Worm (Caenorhabditis elegans) whole organism, L4 larva: ENCODE data around the gene fbxb-82.

Experiments
- D1046.2 ChIP-seq: fragments of 200-800 bp; sonication (Bioruptor generic); IDR thresholded peaks from 2 replicates; pipeline ENCODE4 v1.3.6; 2022; ENCODE audit warnings: missing genetic modification characterization, missing compliant biosample characterization
- F37D6.2 ChIP-seq: sonication (generic microtip); optimal IDR thresholded peaks from 2 replicates; lab custom pipeline; 2016; ENCODE audit warnings: mild to moderate bottlenecking, missing genetic modification characterization, missing compliant biosample characterization
- R02D3.7 ChIP-seq: fragments of 150-350 bp; sonication (generic microtip); optimal IDR thresholded peaks from 3 replicates; lab custom pipeline; 2014; ENCODE audit warnings: missing biosample characterization, missing genetic modification characterization
- T20F7.1 ChIP-seq: fragments of 200-800 bp; sonication (Bioruptor generic); optimal IDR thresholded peaks from 2 replicates; lab custom pipeline; 2018; ENCODE audit warnings: mild to moderate bottlenecking, missing genetic modification characterization, missing compliant biosample characterization
- T26A8.4 ChIP-seq: fragments of 200-800 bp; sonication (Bioruptor generic); IDR thresholded peaks from 2 replicates; pipeline ENCODE4 v1.3.6; 2022; ENCODE audit warnings: missing genetic modification characterization, missing compliant biosample characterization
- Y105C5A.15 ChIP-seq: fragments of 200-800 bp; sonication (Bioruptor generic); IDR thresholded peaks from 2 replicates; pipeline ENCODE4 v1.3.6; 2022; ENCODE audit warnings: missing genetic modification characterization, missing compliant biosample characterization
- Y5F2A.4 ChIP-seq: fragments of 200-800 bp; sonication (Bioruptor generic); optimal IDR thresholded peaks from 2 replicates; lab custom pipeline; 2018; ENCODE audit warnings: mild to moderate bottlenecking, missing genetic modification characterization, missing compliant biosample characterization
- aha-1 ChIP-seq: fragments of 150-350 bp; peaks from one replicate; lab custom pipeline; 2014; ENCODE audit warnings: missing biosample characterization, missing genetic modification characterization
- attf-4 ChIP-seq: sonication (generic microtip); optimal IDR thresholded peaks from 3 replicates; lab custom pipeline; 2017; ENCODE audit warnings: missing biosample characterization, missing genetic modification characterization
- ceh-32 ChIP-seq: sonication (generic microtip); optimal IDR thresholded peaks from 2 replicates; lab custom pipeline; 2016; ENCODE audit warnings: mild to moderate bottlenecking, missing genetic modification characterization, missing compliant biosample characterization; ENCODE audit not compliant: poor library complexity
- ceh-44 ChIP-seq: fragments of 200-800 bp; sonication (Bioruptor generic); IDR thresholded peaks from 2 replicates; pipeline ENCODE4 v1.3.6; 2022; ENCODE audit warnings: missing genetic modification reagents, missing genetic modification characterization, missing compliant biosample characterization
- ceh-62 ChIP-seq: sonication (generic microtip); optimal IDR thresholded peaks from 2 replicates; lab custom pipeline; 2017; ENCODE audit warnings: missing biosample characterization, missing genetic modification characterization
- cey-2 ChIP-seq: sonication (generic microtip); optimal IDR thresholded peaks from 3 replicates; lab custom pipeline; 2017; ENCODE audit warnings: missing genetic modification characterization, mild to moderate bottlenecking, missing compliant biosample characterization, antibody characterized with exemption, borderline replicate concordance; ENCODE audit not compliant: insufficient read depth
- daf-12 ChIP-seq: fragments of 150-350 bp; optimal IDR thresholded peaks from 2 replicates; lab custom pipeline; 2014; ENCODE audit warnings: missing biosample characterization, missing genetic modification reagents, missing genetic modification characterization
- daf-16 ChIP-seq, 3 experiments: sonication (generic microtip); optimal IDR thresholded peaks; 2 replicates each; lab custom pipeline; 2016 to 2017; ENCODE audit warnings: missing genetic modification characterization in 3 of 3, missing genetic modification reagents in 3 of 3, mild to moderate bottlenecking in 2 of 3, missing compliant biosample characterization in 2 of 3, missing biosample characterization in 1 of 3, moderate library complexity in 1 of 3
- dmd-6 ChIP-seq: fragments of 200-800 bp; sonication (Bioruptor generic); IDR thresholded peaks from 2 replicates; pipeline ENCODE4 v1.3.6; 2022; ENCODE audit warnings: missing genetic modification reagents, missing genetic modification characterization, missing compliant biosample characterization
- dve-1 ChIP-seq: sonication (generic microtip); optimal IDR thresholded peaks from 2 replicates; lab custom pipeline; 2017; ENCODE audit warnings: antibody characterized with exemption, mild to moderate bottlenecking, missing genetic modification characterization, missing compliant biosample characterization; ENCODE audit not compliant: insufficient read depth
- egl-43 ChIP-seq: fragments of 200-800 bp; sonication (Bioruptor generic); IDR thresholded peaks from 2 replicates; pipeline ENCODE4 v1.3.6; 2022; ENCODE audit warnings: missing genetic modification reagents, missing genetic modification characterization, missing compliant biosample characterization
- hlh-11 ChIP-seq: fragments of 200-800 bp; sonication (Bioruptor generic); optimal IDR thresholded peaks from 2 replicates; lab custom pipeline; 2018; ENCODE audit warnings: mild to moderate bottlenecking, missing genetic modification characterization, missing compliant biosample characterization
- hlh-30 ChIP-seq: sonication (generic microtip); optimal IDR thresholded peaks from 2 replicates; lab custom pipeline; 2017; ENCODE audit warnings: antibody characterized with exemption, mild to moderate bottlenecking, missing genetic modification characterization, missing compliant biosample characterization; ENCODE audit not compliant: insufficient read depth
- lim-7 ChIP-seq: fragments of 200-800 bp; sonication (Bioruptor generic); IDR thresholded peaks from 2 replicates; pipeline ENCODE4 v1.3.6; 2022; ENCODE audit warnings: missing genetic modification characterization, missing compliant biosample characterization
- lsy-2 ChIP-seq, 2 experiments: fragments of 150-350 bp in 1 of 2; sonication (generic microtip) in 1 of 2; optimal IDR thresholded peaks; 2 replicates each; lab custom pipeline; 2014 to 2017; ENCODE audit warnings: missing biosample characterization in 2 of 2, missing genetic modification characterization in 2 of 2
- madf-5 ChIP-seq, 2 experiments: fragments of 200-800 bp; sonication (Bioruptor generic); IDR thresholded peaks; 2 replicates each; pipeline ENCODE4 v1.3.6; 2022; ENCODE audit warnings: missing compliant biosample characterization in 2 of 2, missing genetic modification characterization in 2 of 2
- nhr-28 ChIP-seq: fragments of 150-350 bp; optimal IDR thresholded peaks from 2 replicates; lab custom pipeline; 2014; ENCODE audit warnings: missing biosample characterization, missing genetic modification characterization
- nhr-48 ChIP-seq: sonication (generic microtip); optimal IDR thresholded peaks from 2 replicates; lab custom pipeline; 2016; ENCODE audit warnings: mild to moderate bottlenecking, missing genetic modification characterization, missing compliant biosample characterization
- nhr-76 ChIP-seq: fragments of 150-350 bp; optimal IDR thresholded peaks from 2 replicates; lab custom pipeline; 2014; ENCODE audit warnings: missing biosample characterization, missing genetic modification characterization
- pha-4 ChIP-seq, 2 experiments: fragments of 150-350 bp in 1 of 2; fragments of 200-800 bp in 1 of 2; sonication (Bioruptor generic) in 1 of 2; IDR thresholded peaks in 1 of 2; optimal IDR thresholded peaks in 1 of 2; 2 replicates each; pipeline versions ENCODE4 v1.3.6 to Lab custom; 2014 to 2022; ENCODE audit warnings: missing genetic modification characterization in 2 of 2, missing genetic modification reagents in 2 of 2, missing biosample characterization in 1 of 2, missing compliant biosample characterization in 1 of 2
- pqm-1 ChIP-seq: sonication (generic microtip); optimal IDR thresholded peaks from 2 replicates; lab custom pipeline; 2017; ENCODE audit warnings: missing biosample characterization, missing genetic modification characterization
- saeg-2 ChIP-seq: fragments of 200-800 bp; sonication (Bioruptor generic); IDR thresholded peaks from 2 replicates; pipeline ENCODE4 v1.3.6; 2022; ENCODE audit warnings: missing genetic modification reagents, missing genetic modification characterization, missing compliant biosample characterization
- set-16 ChIP-seq: fragments of 200-800 bp; sonication (Bioruptor generic); IDR thresholded peaks from 2 replicates; pipeline ENCODE4 v1.3.6; 2022; ENCODE audit warnings: missing genetic modification reagents, missing genetic modification characterization, missing compliant biosample characterization
- snpc-4 ChIP-seq: fragments of 150-350 bp; optimal IDR thresholded peaks from 2 replicates; lab custom pipeline; 2014; ENCODE audit warnings: missing biosample characterization, missing genetic modification characterization
- tag-97 ChIP-seq: fragments of 200-800 bp; sonication (Bioruptor generic); IDR thresholded peaks from 2 replicates; pipeline ENCODE4 v1.3.6; 2022; ENCODE audit warnings: missing genetic modification characterization, missing compliant biosample characterization
- tra-1 ChIP-seq: fragments of 200-800 bp; sonication (Bioruptor generic); IDR thresholded peaks from 2 replicates; pipeline ENCODE4 v1.3.6; 2022; ENCODE audit warnings: missing genetic modification reagents, missing genetic modification characterization, missing compliant biosample characterization
- unc-62 ChIP-seq, 3 experiments: fragments of 150-350 bp in 1 of 3; sonication (generic microtip); optimal IDR thresholded peaks in 2 of 3; peaks in 1 of 3; 1 replicate in 1 of 3; 2 replicates in 2 of 3; lab custom pipeline; 2014 to 2017; ENCODE audit warnings: missing biosample characterization in 3 of 3, missing genetic modification characterization in 3 of 3, missing genetic modification reagents in 3 of 3, missing genotype in 1 of 3

Gene fbxb-82

ce11 chrIII:154168-154567 lies 11.1 kb upstream of the fbxb-82 start (continued):
- TF ChIP-seq unc-62 (GFP tag; optimal IDR thresholded peaks at IDR 0.05 in 1 of 2; lab: Kevin White, UChicago) (no peak), unc-62 (tag; optimal IDR thresholded peaks at IDR 0.05; lab: Kevin White, UChicago) (no peak), ceh-62 (tag; lab: Kevin White, UChicago) (no peak), T20F7.1 (no peak), dmd-6 (GFP tag; lab: Robert Waterston, UW) (peak; percentile 98), pqm-1 (tag; lab: Kevin White, UChicago) (peak; percentile 100), snpc-4 (no peak), cey-2 (tag; lab: Kevin White, UChicago) (peak; percentile 86), nhr-48 (tag; lab: Kevin White, UChicago) (peak; percentile 1), tra-1 (GFP tag; lab: Robert Waterston, UW) (peak; percentile 91), D1046.2 (GFP tag; lab: Robert Waterston, UW) (no peak), T26A8.4 (GFP tag; lab: Robert Waterston, UW) (0 out of 2 replicates have a peak, but pooled peaks have one; percentile 19)

DNA sequence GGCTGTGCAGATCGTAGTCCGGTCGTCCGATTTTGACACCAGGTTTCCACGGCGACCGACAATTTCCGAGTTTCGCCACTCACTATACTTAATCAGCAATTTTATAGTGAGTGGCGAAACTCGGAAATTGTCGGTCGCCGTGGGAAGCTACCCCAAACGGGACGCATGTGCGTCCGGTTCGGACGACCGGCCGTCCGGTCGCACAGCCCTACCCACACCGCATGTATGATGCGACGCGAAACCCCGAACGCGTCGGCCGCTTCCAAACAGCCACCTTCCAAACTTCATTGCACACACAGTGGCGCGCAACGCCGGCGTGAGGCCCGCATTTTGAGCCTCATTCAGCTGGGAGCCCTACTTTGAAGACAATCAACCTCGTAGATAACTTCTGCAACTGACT lies 8.1 kb upstream of the fbxb-82 start:
- TF ChIP-seq set-16 (GFP tag; lab: Robert Waterston, UW): peak; percentile 81
- TF ChIP-seq pha-4 (GFP tag; IDR thresholded peaks at IDR 0.05; lab: Robert Waterston, UW): no peak
- TF ChIP-seq pha-4 (tag; optimal IDR thresholded peaks at IDR 0.05; lab: Kevin White, UChicago): no peak
- no peak for TF ChIP-seq madf-5 (GFP tag; IDR thresholded peaks at IDR 0.05; lab: Robert Waterston, UW)
- TF ChIP-seq attf-4: no peak

- no peak for TF ChIP-seq egl-43 (GFP tag; lab: Robert Waterston, UW)
- peak in 1 of 2 experiments; percentile 60 for TF ChIP-seq unc-62 (GFP tag; optimal IDR thresholded peaks at IDR 0.05 in 1 of 2; lab: Kevin White, UChicago)
- TF ChIP-seq unc-62 (tag; optimal IDR thresholded peaks at IDR 0.05; lab: Kevin White, UChicago): no peak
- no peak for TF ChIP-seq saeg-2 (GFP tag; lab: Robert Waterston, UW)
- TF ChIP-seq nhr-76 (tag; lab: Kevin White, UChicago): no peak
- TF ChIP-seq, all 104 proteins: peak for 1
These were observed 6.1 kb upstream of the fbxb-82 start for ce11 chrIII:149132-149531.

ce11 chrIII:147570-148076 lies 4.6 kb upstream of the fbxb-82 start, which contains the start of gene sqst-5:
Gene sqst-5, minus strand, starts transcription at chrIII:147620.
- no peak for TF ChIP-seq F37D6.2
- no peak for TF ChIP-seq daf-12 (tag; lab: Kevin White, UChicago)
- no peak for TF ChIP-seq nhr-48 (tag; lab: Kevin White, UChicago)
- no peak for TF ChIP-seq daf-16 (GFP tag; optimal IDR thresholded peaks at IDR 0.05; lab: Kevin White, UChicago)
- peak; percentile 46 for TF ChIP-seq daf-16 (tag; optimal IDR thresholded peaks at IDR 0.05; lab: Kevin White, UChicago)
- peak; percentile 63 for TF ChIP-seq pqm-1 (tag; lab: Kevin White, UChicago)
- no peak for TF ChIP-seq hlh-30
- peak; percentile 66 for TF ChIP-seq dve-1 (tag; lab: Kevin White, UChicago)
- no peak for TF ChIP-seq lim-7
- no peak for TF ChIP-seq R02D3.7 (tag; lab: Kevin White, UChicago)
- TF ChIP-seq ceh-32 (tag; lab: Kevin White, UChicago): no peak
- TF ChIP-seq Y5F2A.4 (GFP tag; lab: Kevin White, UChicago): no peak
- no peak for TF ChIP-seq Y105C5A.15
- TF ChIP-seq pha-4 (GFP tag; IDR thresholded peaks at IDR 0.05; lab: Robert Waterston, UW): no peak
- no peak for TF ChIP-seq pha-4 (tag; optimal IDR thresholded peaks at IDR 0.05; lab: Kevin White, UChicago)
- TF ChIP-seq lsy-2 (tag; optimal IDR thresholded peaks at IDR 0.05; lab: Kevin White, UChicago): no peak
- TF ChIP-seq madf-5 (GFP tag; IDR thresholded peaks at IDR 0.05; lab: Robert Waterston, UW): no peak
- TF ChIP-seq hlh-11: peak; percentile 15
- TF ChIP-seq T20F7.1: peak; percentile 33
- no peak for TF ChIP-seq ceh-44 (GFP tag; lab: Robert Waterston, UW)
- peak; percentile 34; the same call in 1 of the 2 replicates for TF ChIP-seq dmd-6 (GFP tag; lab: Robert Waterston, UW)
- TF ChIP-seq tag-97 (GFP tag; lab: Robert Waterston, UW): no peak
- TF ChIP-seq aha-1 (tag; lab: Kevin White, UChicago): no peak
- TF ChIP-seq nhr-28 (tag; lab: Kevin White, UChicago): peak; percentile 66
- TF ChIP-seq, all 104 proteins: peak for 7
